Worm (Caenorhabditis elegans): ENCODE data around the gene swsn-3.

- TF ChIP-seq nhr-21 (tag; optimal IDR thresholded peaks at IDR 0.05) (no peak), ceh-82 (tag; optimal IDR thresholded peaks at IDR 0.05) (no peak), fos-1 (tag; optimal IDR thresholded peaks at IDR 0.05) (no peak), dmd-4 (tag; optimal IDR thresholded peaks at IDR 0.05) (no peak), ama-1 (optimal IDR thresholded peaks at IDR 0.05) (no peak), lin-39 (tag; optimal IDR thresholded peaks at IDR 0.05) (no peak), elt-1 (tag; optimal IDR thresholded peaks at IDR 0.05) (no peak), peb-1 (tag; optimal IDR thresholded peaks at IDR 0.05) (no peak)
Observed at ce11 chrIII:2757478-2757877, 11.0 kb downstream of the swsn-3 start.
